Fruit fly (Drosophila melanogaster) whole organism, prepupa: Measurements from ENCODE around the gene CG7632.

Experiments used
- CG10669 ChIP-seq: fragments of 200-800 bp; sonication (Bioruptor generic); optimal IDR thresholded peaks from 3 replicates; lab custom pipeline; 2018; ENCODE audit warnings: missing biosample characterization, mild to moderate bottlenecking, missing genetic modification characterization, moderate library complexity
- CG11294 ChIP-seq: fragments of 200-800 bp; sonication (Bioruptor generic); IDR thresholded peaks from 2 replicates; pipeline ENCODE4 v1.3.6; 2022; ENCODE audit warnings: missing biosample characterization, missing genetic modification characterization
- CG11762 ChIP-seq: fragments of 200-800 bp; sonication (Bioruptor generic); optimal IDR thresholded peaks from 3 replicates; lab custom pipeline; 2016; ENCODE audit warnings: missing biosample characterization, missing genetic modification characterization; ENCODE audit not compliant: insufficient read depth
- CG11902 ChIP-seq: fragments of 200-800 bp; sonication (Bioruptor generic); optimal IDR thresholded peaks from 3 replicates; lab custom pipeline; 2016; ENCODE audit warnings: missing biosample characterization, missing genetic modification characterization
- CG15336 ChIP-seq: fragments of 200-800 bp; sonication (Bioruptor generic); IDR thresholded peaks from 2 replicates; pipeline ENCODE4 v1.3.6; 2022; ENCODE audit warnings: missing biosample characterization, missing genetic modification characterization
- CG1621 ChIP-seq: fragments of 200-800 bp; sonication (Bioruptor generic); optimal IDR thresholded peaks from 3 replicates; lab custom pipeline; 2018; ENCODE audit warnings: missing biosample characterization, mild to moderate bottlenecking, missing genetic modification characterization
- CG16779 ChIP-seq: fragments of 200-800 bp; sonication (Bioruptor generic); optimal IDR thresholded peaks from 3 replicates; lab custom pipeline; 2017; ENCODE audit warnings: missing biosample characterization, mild to moderate bottlenecking, missing genetic modification characterization
- CG3032 ChIP-seq: fragments of 200-800 bp; optimal IDR thresholded peaks from 2 replicates; lab custom pipeline; 2019; ENCODE audit warnings: missing biosample characterization, mild to moderate bottlenecking, missing genetic modification characterization, moderate library complexity
- CG31627 ChIP-seq: fragments of 200-800 bp; sonication (Bioruptor generic); optimal IDR thresholded peaks from 3 replicates; lab custom pipeline; 2016; ENCODE audit warnings: missing biosample characterization, missing genetic modification characterization
- CG32006 ChIP-seq: fragments of 200-800 bp; sonication (Bioruptor generic); optimal IDR thresholded peaks from 3 replicates; lab custom pipeline; 2017; ENCODE audit warnings: missing biosample characterization, mild to moderate bottlenecking, missing genetic modification characterization
- CG34406 ChIP-seq: fragments of 200-800 bp; sonication (Bioruptor generic); optimal IDR thresholded peaks from 3 replicates; lab custom pipeline; 2016; ENCODE audit warnings: missing biosample characterization, missing genetic modification characterization
- CG3919 ChIP-seq: fragments of 200-800 bp; sonication (Bioruptor generic); optimal IDR thresholded peaks from 3 replicates; lab custom pipeline; 2016; ENCODE audit warnings: missing biosample characterization, missing genetic modification characterization
- CG4318 ChIP-seq: fragments of 200-800 bp; sonication (Bioruptor generic); optimal IDR thresholded peaks from 3 replicates; lab custom pipeline; 2017; ENCODE audit warnings: missing biosample characterization, mild to moderate bottlenecking, missing genetic modification characterization
- CG6163 ChIP-seq: fragments of 200-800 bp; sonication (Bioruptor generic); IDR thresholded peaks from 3 replicates; pipeline ENCODE4 v1.3.6; 2022; ENCODE audit warnings: missing biosample characterization, missing genetic modification characterization
- CG6276 ChIP-seq: fragments of 200-800 bp; sonication (Bioruptor generic); optimal IDR thresholded peaks from 2 replicates; lab custom pipeline; 2017; ENCODE audit warnings: missing biosample characterization, mild to moderate bottlenecking, missing genetic modification characterization
- CG6792 ChIP-seq: fragments of 200-800 bp; sonication (Bioruptor generic); optimal IDR thresholded peaks from 3 replicates; lab custom pipeline; 2016; ENCODE audit warnings: missing biosample characterization, missing genetic modification characterization
- CG6854 ChIP-seq: fragments of 200-800 bp; sonication (Bioruptor generic); optimal IDR thresholded peaks from 2 replicates; lab custom pipeline; 2017; ENCODE audit warnings: missing biosample characterization, mild to moderate bottlenecking, missing genetic modification characterization
- CG7368 ChIP-seq: fragments of 200-800 bp; sonication (Bioruptor generic); optimal IDR thresholded peaks from 3 replicates; lab custom pipeline; 2016; ENCODE audit warnings: missing biosample characterization, missing genetic modification characterization
- CG8119 ChIP-seq: fragments of 200-800 bp; sonication (Bioruptor generic); IDR thresholded peaks from 3 replicates; pipeline ENCODE4 v1.3.6; 2022; ENCODE audit warnings: missing biosample characterization, missing genetic modification characterization
- CG8632 ChIP-seq: fragments of 200-800 bp; sonication (Bioruptor generic); optimal IDR thresholded peaks from 3 replicates; lab custom pipeline; 2016; ENCODE audit warnings: missing biosample characterization, missing genetic modification characterization
- CG9139 ChIP-seq: fragments of 200-800 bp; sonication (Bioruptor generic); optimal IDR thresholded peaks from 3 replicates; lab custom pipeline; 2017; ENCODE audit warnings: missing biosample characterization, mild to moderate bottlenecking, missing genetic modification characterization
- Eip78C ChIP-seq: fragments of 200-800 bp; sonication (Bioruptor generic); peaks from one replicate; lab custom pipeline; 2016; ENCODE audit warnings: missing biosample characterization, missing genetic modification characterization
- Ets96B ChIP-seq: fragments of 200-800 bp; optimal IDR thresholded peaks from 2 replicates; lab custom pipeline; 2019; ENCODE audit warnings: missing biosample characterization, mild to moderate bottlenecking, missing genetic modification characterization, moderate library complexity
- Gug ChIP-seq: fragments of 200-800 bp; sonication (Bioruptor generic); IDR thresholded peaks from 2 replicates; pipeline ENCODE4 v1.3.6; 2022; ENCODE audit warnings: missing biosample characterization, missing genetic modification characterization
- Hr39 ChIP-seq: fragments of 200-800 bp; sonication (Bioruptor generic); optimal IDR thresholded peaks from 2 replicates; lab custom pipeline; 2016; ENCODE audit warnings: missing biosample characterization, missing genetic modification characterization
- Hr4 ChIP-seq: fragments of 200-800 bp; sonication (Bioruptor generic); optimal IDR thresholded peaks from 3 replicates; lab custom pipeline; 2016; ENCODE audit warnings: missing biosample characterization, missing genetic modification characterization
- Lpt ChIP-seq: fragments of 200-800 bp; sonication (Bioruptor generic); optimal IDR thresholded peaks from 3 replicates; lab custom pipeline; 2016; ENCODE audit warnings: missing biosample characterization, missing genetic modification characterization
- Met ChIP-seq: fragments of 200-800 bp; sonication (Bioruptor generic); optimal IDR thresholded peaks from 3 replicates; lab custom pipeline; 2016; ENCODE audit warnings: missing biosample characterization, missing genetic modification characterization
- OdsH ChIP-seq: fragments of 200-800 bp; sonication (Bioruptor generic); optimal IDR thresholded peaks from 3 replicates; lab custom pipeline; 2016; ENCODE audit warnings: missing biosample characterization, missing genetic modification characterization
- Smox ChIP-seq: fragments of 200-800 bp; sonication (Bioruptor generic); optimal IDR thresholded peaks from 3 replicates; lab custom pipeline; 2016; ENCODE audit warnings: missing biosample characterization, missing genetic modification characterization
- Sox102F ChIP-seq: fragments of 200-800 bp; sonication (Bioruptor generic); optimal IDR thresholded peaks from 2 replicates; lab custom pipeline; 2016; ENCODE audit warnings: missing biosample characterization, mild to moderate bottlenecking, missing genetic modification characterization
- Sox15 ChIP-seq: fragments of 200-800 bp; sonication (Bioruptor generic); optimal IDR thresholded peaks from 3 replicates; lab custom pipeline; 2016; ENCODE audit warnings: missing biosample characterization, missing genetic modification characterization
- acj6 ChIP-seq: fragments of 200-800 bp; sonication (Bioruptor generic); optimal IDR thresholded peaks from 3 replicates; lab custom pipeline; 2016; ENCODE audit warnings: missing biosample characterization, missing genetic modification characterization
- dac ChIP-seq: fragments of 200-800 bp; sonication (Bioruptor generic); optimal IDR thresholded peaks from 2 replicates; lab custom pipeline; 2017; ENCODE audit warnings: missing biosample characterization, mild to moderate bottlenecking, missing genetic modification characterization
- dsx ChIP-seq: fragments of 200-800 bp; optimal IDR thresholded peaks from 3 replicates; lab custom pipeline; 2019; ENCODE audit warnings: missing biosample characterization, mild to moderate bottlenecking, missing genetic modification characterization, moderate library complexity; ENCODE audit not compliant: poor library complexity, severe bottlenecking
- eg ChIP-seq: fragments of 200-800 bp; sonication (Bioruptor generic); IDR thresholded peaks from 3 replicates; pipeline ENCODE4 v1.3.6; 2022; ENCODE audit warnings: missing biosample characterization, missing genetic modification characterization
- esn ChIP-seq: fragments of 200-800 bp; sonication (Bioruptor generic); optimal IDR thresholded peaks from 2 replicates; lab custom pipeline; 2016; ENCODE audit warnings: missing biosample characterization, mild to moderate bottlenecking, missing genetic modification characterization, moderate library complexity
- fd59A ChIP-seq: fragments of 200-800 bp; sonication (Bioruptor generic); optimal IDR thresholded peaks from 2 replicates; lab custom pipeline; 2017; ENCODE audit warnings: missing biosample characterization, mild to moderate bottlenecking, missing genetic modification characterization, missing genetic modification reagents
- fd85E ChIP-seq: fragments of 200-800 bp; sonication (Bioruptor generic); optimal IDR thresholded peaks from 3 replicates; lab custom pipeline; 2016; ENCODE audit warnings: missing biosample characterization, missing genetic modification characterization
- fkh ChIP-seq: fragments of 200-800 bp; sonication (Bioruptor generic); optimal IDR thresholded peaks from 3 replicates; lab custom pipeline; 2017; ENCODE audit warnings: missing biosample characterization, mild to moderate bottlenecking, missing genetic modification characterization, moderate library complexity
- lz ChIP-seq: fragments of 200-800 bp; sonication (Bioruptor generic); optimal IDR thresholded peaks from 3 replicates; lab custom pipeline; 2016; ENCODE audit warnings: missing biosample characterization, missing genetic modification characterization
- spab ChIP-seq: fragments of 200-800 bp; sonication (Bioruptor generic); optimal IDR thresholded peaks from 2 replicates; lab custom pipeline; 2017; ENCODE audit warnings: missing biosample characterization, mild to moderate bottlenecking, missing genetic modification characterization, missing genetic modification reagents
- ss ChIP-seq, 2 experiments: fragments of 200-800 bp; sonication (Bioruptor generic); optimal IDR thresholded peaks; 2 replicates in 1 of 2; 3 replicates in 1 of 2; lab custom pipeline; 2017 to 2018; ENCODE audit warnings: mild to moderate bottlenecking in 2 of 2, missing biosample characterization in 2 of 2, missing genetic modification characterization in 2 of 2, moderate library complexity in 1 of 2
- svp ChIP-seq: fragments of 200-800 bp; sonication (Bioruptor generic); peaks from one replicate; lab custom pipeline; 2016; ENCODE audit warnings: missing biosample characterization, missing genetic modification characterization
- topi ChIP-seq: fragments of 200-800 bp; sonication (Bioruptor generic); optimal IDR thresholded peaks from 3 replicates; lab custom pipeline; 2016; ENCODE audit warnings: missing biosample characterization, missing genetic modification characterization
- vri ChIP-seq: fragments of 200-800 bp; sonication (Bioruptor generic); optimal IDR thresholded peaks from 3 replicates; lab custom pipeline; 2016; ENCODE audit warnings: missing biosample characterization, mild to moderate bottlenecking, missing genetic modification characterization

The CG7632 gene

dm6 chr3L:21347197-21347831 is 42.8 kb downstream of the CG7632 start (continued):
- peak; percentile 49; the same call in 2 of the 3 replicates for TF ChIP-seq CG8119 (GFP tag; lab: Robert Waterston, UW)
- peak; percentile 76 for TF ChIP-seq OdsH
- TF ChIP-seq CG31627: peak; percentile 67
- TF ChIP-seq Hr4: peak; percentile 83
- peak; percentile 44 for TF ChIP-seq CG34406 (GFP tag; lab: Kevin White, UChicago)
- TF ChIP-seq CG15336 (GFP tag; lab: Robert Waterston, UW): 0 out of 2 replicates have a peak, but pooled peaks have one; percentile 11
- TF ChIP-seq Gug (GFP tag; lab: Robert Waterston, UW): peak; percentile 48
- TF ChIP-seq fkh (GFP tag; lab: Kevin White, UChicago): no peak
- peak; percentile 53 for TF ChIP-seq CG11762 (GFP tag; lab: Kevin White, UChicago)
- peak; percentile 69 for TF ChIP-seq CG10669 (GFP tag; lab: Kevin White, UChicago)
- peak; percentile 45 for TF ChIP-seq CG7368
- peak; percentile 75 for TF ChIP-seq acj6
- peak; percentile 61 for TF ChIP-seq Met (GFP tag; lab: Kevin White, UChicago)
- peak; percentile 86 for TF ChIP-seq CG32006
- no peak for TF ChIP-seq CG6854 (GFP tag; lab: Kevin White, UChicago)
- TF ChIP-seq CG16779 (tag; lab: Kevin White, UChicago): no peak
- TF ChIP-seq CG8632 (GFP tag; lab: Kevin White, UChicago): peak; percentile 58
- TF ChIP-seq CG11902 (GFP tag; lab: Kevin White, UChicago): peak; percentile 36
- TF ChIP-seq fd59A (GFP tag; lab: Kevin White, UChicago): peak; percentile 65
- no peak for TF ChIP-seq fd85E (GFP tag; lab: Kevin White, UChicago)
- peak; percentile 46 for TF ChIP-seq CG6792
- TF ChIP-seq spab (GFP tag; lab: Kevin White, UChicago): peak; percentile 59
- TF ChIP-seq Lpt (GFP tag; lab: Kevin White, UChicago): peak; percentile 39
- no peak for TF ChIP-seq ss (GFP tag; optimal IDR thresholded peaks at IDR 0.05; lab: Kevin White, UChicago)
- no peak for TF ChIP-seq dsx (GFP tag; lab: Kevin White, UChicago)
- TF ChIP-seq CG11294: peak; percentile 43; the same call in 1 of the 2 replicates
- TF ChIP-seq CG4318: peak; percentile 74
- TF ChIP-seq esn: peak; percentile 69
- peak; percentile 48 for TF ChIP-seq Sox102F
- TF ChIP-seq CG6276: peak; percentile 49
- peak; percentile 56 for TF ChIP-seq Smox (GFP tag; lab: Kevin White, UChicago)

DNA sequence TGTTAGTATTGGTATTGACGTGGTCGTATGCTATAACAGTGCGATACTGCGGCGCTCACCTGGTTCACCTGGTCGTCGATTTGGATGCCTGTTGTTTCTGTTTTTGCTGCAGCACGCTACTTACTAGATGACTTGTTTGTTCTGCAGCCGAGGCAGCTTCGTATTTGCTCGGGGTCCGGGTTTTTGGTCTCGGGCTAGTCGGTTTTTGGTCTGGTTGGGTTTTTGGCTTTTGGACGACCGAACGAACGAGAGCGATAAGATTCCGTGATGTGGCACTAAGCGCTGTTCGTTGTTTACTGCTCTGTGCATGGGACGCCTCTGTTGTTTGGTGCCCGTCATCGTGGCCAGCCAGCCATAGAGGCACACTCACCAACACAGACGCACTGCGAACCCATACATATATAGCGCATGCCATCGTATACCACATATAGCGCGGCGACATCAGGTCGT is 44.5 kb downstream of the CG7632 start, which contains the start of gene ebd2:
Gene ebd2 (minus strand): TSS at position 306 of the 450 bp plus-strand sequence.
- TF ChIP-seq CG7368: peak; percentile 12
- TF ChIP-seq Eip78C (GFP tag; lab: Kevin White, UChicago): peak; percentile 46
- peak; percentile 61 for TF ChIP-seq CG1621 (tag; lab: Kevin White, UChicago)
- TF ChIP-seq fkh (GFP tag; lab: Kevin White, UChicago): peak; percentile 91
- TF ChIP-seq CG6792: no peak
- TF ChIP-seq CG6276: peak; percentile 28
- TF ChIP-seq CG3919: peak; percentile 27
- TF ChIP-seq dac: no peak
- no peak for TF ChIP-seq svp (GFP tag; lab: Kevin White, UChicago)
- TF ChIP-seq CG9139: peak; percentile 13
- TF ChIP-seq OdsH: no peak
- TF ChIP-seq vri (GFP tag; lab: Kevin White, UChicago): peak; percentile 76
- TF ChIP-seq Hr39 (GFP tag; lab: Kevin White, UChicago): no peak
- no peak for TF ChIP-seq CG11294
- no peak for TF ChIP-seq CG34406 (GFP tag; lab: Kevin White, UChicago)
- 0 out of 2 replicates have a peak, but pooled peaks have one; percentile 11 for TF ChIP-seq CG15336 (GFP tag; lab: Robert Waterston, UW)
- no peak for TF ChIP-seq CG11762 (GFP tag; lab: Kevin White, UChicago)
- no peak for TF ChIP-seq Sox15 (GFP tag; lab: Kevin White, UChicago)
- no peak for TF ChIP-seq Lpt (GFP tag; lab: Kevin White, UChicago)
- no peak for TF ChIP-seq CG3032 (tag; lab: Kevin White, UChicago)
- 0 out of 3 replicates have a peak, but pooled peaks have one; percentile 23 for TF ChIP-seq eg (GFP tag; lab: Robert Waterston, UW)
- TF ChIP-seq CG4318: no peak
- TF ChIP-seq Ets96B (tag; lab: Kevin White, UChicago): no peak
- TF ChIP-seq lz (GFP tag; lab: Kevin White, UChicago): no peak
- no peak for TF ChIP-seq CG31627
- TF ChIP-seq fd59A (GFP tag; lab: Kevin White, UChicago): no peak
- peak in 1 of 2 experiments; percentile 33 for TF ChIP-seq ss (GFP tag; optimal IDR thresholded peaks at IDR 0.05; lab: Kevin White, UChicago)
- TF ChIP-seq CG6163 (GFP tag; lab: Robert Waterston, UW): 0 out of 3 replicates have a peak, but pooled peaks have one; percentile 18
- no peak for TF ChIP-seq topi (GFP tag; lab: Kevin White, UChicago)
